Comparison of ENCODE assay signal across 1 fruit fly cellular context in genomic region chr2L:10526953-10527584, dm6.
TF ChIP-seq lines count a peak whose summit lies in the region.

Gene Lip4, plus strand, starts transcription at chr2L:10527572.

TF ChIP-seq in whole organism, embryonic, 481 proteins besides CTCF, POLR2A, EP300 and RAD21 (continued from another document):
- TF ChIP-seq CG2875 (GFP tag; optimal IDR thresholded peaks at IDR 0.05; lab: Kevin White, UChicago) = peak; percentile 38
- TF ChIP-seq bsh (GFP tag; optimal IDR thresholded peaks at IDR 0.05; lab: Kevin White, UChicago) = peak in 1 of 2 experiments; percentile 67
- peak; percentile 22 for TF ChIP-seq NC2β (GFP tag; optimal IDR thresholded peaks at IDR 0.05; lab: Kevin White, UChicago)
- TF ChIP-seq slbo (GFP tag; IDR thresholded peaks at IDR 0.05; lab: Robert Waterston, UW) = peak; percentile 83
- TF ChIP-seq Hmr (GFP tag; optimal IDR thresholded peaks at IDR 0.05; lab: Kevin White, UChicago) = peak; percentile 82
- TF ChIP-seq CG2889 (GFP tag; IDR thresholded peaks at IDR 0.05; lab: Robert Waterston, UW) = 0 out of 3 replicates have a peak, but pooled peaks have one; percentile 10
- TF ChIP-seq repo (GFP tag; optimal IDR thresholded peaks at IDR 0.05; lab: Kevin White, UChicago) = peak; percentile 28
- TF ChIP-seq sug (tag; optimal IDR thresholded peaks at IDR 0.05; lab: Kevin White, UChicago) = peak; percentile 39
- no peak for TF ChIP-seq al (GFP tag; IDR thresholded peaks at IDR 0.05; lab: Robert Waterston, UW)
- TF ChIP-seq CG10543 (GFP tag; optimal IDR thresholded peaks at IDR 0.05; lab: Kevin White, UChicago) = no peak
- TF ChIP-seq tap (tag; optimal IDR thresholded peaks at IDR 0.05; lab: Kevin White, UChicago) = peak; percentile 71
- TF ChIP-seq CG2202 (tag; optimal IDR thresholded peaks at IDR 0.05; lab: Kevin White, UChicago) = peak; percentile 13
- peak; percentile 8 for TF ChIP-seq CG7928 (GFP tag; optimal IDR thresholded peaks at IDR 0.05; lab: Kevin White, UChicago)
- no peak for TF ChIP-seq Antp (GFP tag; optimal IDR thresholded peaks at IDR 0.05; lab: Kevin White, UChicago)
- TF ChIP-seq gro (GFP tag; optimal IDR thresholded peaks at IDR 0.05; lab: Kevin White, UChicago) = no peak
- peak; percentile 73 for TF ChIP-seq E2f1 (GFP tag; IDR thresholded peaks at IDR 0.05; lab: Robert Waterston, UW)
- peak; percentile 66 for TF ChIP-seq CG10462 (GFP tag; optimal IDR thresholded peaks at IDR 0.05; lab: Kevin White, UChicago)
- TF ChIP-seq CG16813 (GFP tag; IDR thresholded peaks at IDR 0.05; lab: Robert Waterston, UW; ENCODE audit: partially characterized antibody) = no peak
- peak; percentile 50 for TF ChIP-seq chn (GFP tag; optimal IDR thresholded peaks at IDR 0.05; lab: Kevin White, UChicago)
- peak; percentile 43 for TF ChIP-seq eyg (GFP tag; optimal IDR thresholded peaks at IDR 0.05; lab: Kevin White, UChicago)
- peak; percentile 72 for TF ChIP-seq bcd (GFP tag; optimal IDR thresholded peaks at IDR 0.05; lab: Kevin White, UChicago)
- peak; percentile 44 for TF ChIP-seq trem (tag; optimal IDR thresholded peaks at IDR 0.05; lab: Kevin White, UChicago)
- TF ChIP-seq CG4617 (GFP tag; optimal IDR thresholded peaks at IDR 0.05; lab: Kevin White, UChicago; ENCODE audit: borderline replicate concordance) = peak; percentile 41
- TF ChIP-seq CG3407 (GFP tag; optimal IDR thresholded peaks at IDR 0.05; lab: Kevin White, UChicago) = peak; percentile 18
- peak; percentile 53; the same call in 1 of the 2 replicates for TF ChIP-seq CG43689 (GFP tag; IDR thresholded peaks at IDR 0.05; lab: Robert Waterston, UW)
- TF ChIP-seq Vsx1 (GFP tag; optimal IDR thresholded peaks at IDR 0.05; lab: Kevin White, UChicago) = no peak
- TF ChIP-seq Deaf1 (tag; optimal IDR thresholded peaks at IDR 0.05; lab: Kevin White, UChicago) = peak; percentile 53
- TF ChIP-seq hb (GFP tag; IDR thresholded peaks at IDR 0.05; lab: Robert Waterston, UW; ENCODE audit: partially characterized antibody) = no peak
- no peak for TF ChIP-seq MESR4 (GFP tag; optimal IDR thresholded peaks at IDR 0.05; lab: Kevin White, UChicago)
- no peak for TF ChIP-seq sna (GFP tag; IDR thresholded peaks at IDR 0.05; lab: Robert Waterston, UW; ENCODE audit: partially characterized antibody)
- TF ChIP-seq lmd (GFP tag; IDR thresholded peaks at IDR 0.05; lab: Robert Waterston, UW) = peak; percentile 83
- TF ChIP-seq so (GFP tag; IDR thresholded peaks at IDR 0.05; lab: Robert Waterston, UW) = peak; percentile 76; the same call in 2 of the 3 replicates
- peak; percentile 44; the same call in 1 of the 2 replicates for TF ChIP-seq NFAT (GFP tag; IDR thresholded peaks at IDR 0.05; lab: Robert Waterston, UW)
- no peak for TF ChIP-seq Ets97D (GFP tag; optimal IDR thresholded peaks at IDR 0.05; lab: Kevin White, UChicago)
- TF ChIP-seq wor (GFP tag; IDR thresholded peaks at IDR 0.05; lab: Robert Waterston, UW) = peak; percentile 70
- no peak for TF ChIP-seq HLH4C (GFP tag; IDR thresholded peaks at IDR 0.05; lab: Robert Waterston, UW; ENCODE audit: partially characterized antibody)
- TF ChIP-seq CG14965 (GFP tag; optimal IDR thresholded peaks at IDR 0.05; lab: Kevin White, UChicago; ENCODE audit: borderline replicate concordance) = no peak
- peak; percentile 66; the same call in 1 of the 3 replicates for TF ChIP-seq CG3726 (GFP tag; IDR thresholded peaks at IDR 0.05; lab: Robert Waterston, UW)
- TF ChIP-seq Lim3 (GFP tag; IDR thresholded peaks at IDR 0.05; lab: Robert Waterston, UW) = no peak
- TF ChIP-seq Dref (GFP tag; IDR thresholded peaks at IDR 0.05; lab: Robert Waterston, UW) = no peak
- TF ChIP-seq CG17328 (GFP tag; IDR thresholded peaks at IDR 0.05; lab: Robert Waterston, UW) = peak; percentile 79
- TF ChIP-seq zen2 (GFP tag; IDR thresholded peaks at IDR 0.05; lab: Robert Waterston, UW; ENCODE audit: partially characterized antibody) = no peak
- TF ChIP-seq CG12744 (GFP tag; optimal IDR thresholded peaks at IDR 0.05; lab: Kevin White, UChicago) = peak; percentile 26
- TF ChIP-seq Sox102F (GFP tag; optimal IDR thresholded peaks at IDR 0.05; lab: Kevin White, UChicago) = peak; percentile 86
- peak; percentile 15 for TF ChIP-seq CG15601 (tag; optimal IDR thresholded peaks at IDR 0.05; lab: Kevin White, UChicago)
- peak; percentile 38 for TF ChIP-seq Fer2 (tag; optimal IDR thresholded peaks at IDR 0.05; lab: Kevin White, UChicago)
- TF ChIP-seq B-H1 (GFP tag; IDR thresholded peaks at IDR 0.05; lab: Robert Waterston, UW) = peak; percentile 64
- peak; percentile 82 for TF ChIP-seq CG1603 (tag; optimal IDR thresholded peaks at IDR 0.05; lab: Kevin White, UChicago)
- TF ChIP-seq Adf1 (GFP tag; IDR thresholded peaks at IDR 0.05; lab: Robert Waterston, UW) = no peak
- no peak for TF ChIP-seq CG7745 (tag; optimal IDR thresholded peaks at IDR 0.05; lab: Kevin White, UChicago)
- TF ChIP-seq CG17361 (GFP tag; IDR thresholded peaks at IDR 0.05; lab: Robert Waterston, UW) = peak; percentile 80
- peak; percentile 69 for TF ChIP-seq az2 (GFP tag; optimal IDR thresholded peaks at IDR 0.05; lab: Kevin White, UChicago)
- peak; percentile 67 for TF ChIP-seq CG1233 (GFP tag; optimal IDR thresholded peaks at IDR 0.05; lab: Kevin White, UChicago)
- TF ChIP-seq peb (GFP tag; IDR thresholded peaks at IDR 0.05; lab: Robert Waterston, UW) = peak; percentile 54
- peak; percentile 36 for TF ChIP-seq Camta (GFP tag; optimal IDR thresholded peaks at IDR 0.05; lab: Kevin White, UChicago)
- no peak for TF ChIP-seq ato (GFP tag; IDR thresholded peaks at IDR 0.05; lab: Robert Waterston, UW; ENCODE audit: partially characterized antibody)
- peak; percentile 83 for TF ChIP-seq HLH3B (GFP tag; IDR thresholded peaks at IDR 0.05; lab: Robert Waterston, UW)
- peak; percentile 51 for TF ChIP-seq Aef1 (GFP tag; IDR thresholded peaks at IDR 0.05; lab: Robert Waterston, UW)
- peak; percentile 71 for TF ChIP-seq CG32772 (GFP tag; IDR thresholded peaks at IDR 0.05; lab: Robert Waterston, UW)
- no peak for TF ChIP-seq Dp (GFP tag; optimal IDR thresholded peaks at IDR 0.05; lab: Kevin White, UChicago)
- peak; percentile 64 for TF ChIP-seq D19A (tag; optimal IDR thresholded peaks at IDR 0.05; lab: Kevin White, UChicago)
- no peak for TF ChIP-seq br (optimal IDR thresholded peaks at IDR 0.05; lab: Kevin White, UChicago)
- no peak for TF ChIP-seq CG31365 (tag; optimal IDR thresholded peaks at IDR 0.05; lab: Kevin White, UChicago)
- peak; percentile 41; the same call in 1 of the 2 replicates for TF ChIP-seq CG4360 (GFP tag; IDR thresholded peaks at IDR 0.05; lab: Robert Waterston, UW)
- TF ChIP-seq CG8388 (GFP tag; optimal IDR thresholded peaks at IDR 0.05; lab: Kevin White, UChicago) = peak; percentile 67
- no peak; the same call in 1 of the 2 replicates for TF ChIP-seq crol (GFP tag; IDR thresholded peaks at IDR 0.05; lab: Robert Waterston, UW)
- TF ChIP-seq CG9727 (GFP tag; optimal IDR thresholded peaks at IDR 0.05; lab: Kevin White, UChicago) = peak; percentile 86
- no peak for TF ChIP-seq HLHmδ (GFP tag; optimal IDR thresholded peaks at IDR 0.05; lab: Kevin White, UChicago)
- no peak for TF ChIP-seq sisA (GFP tag; IDR thresholded peaks at IDR 0.05; lab: Robert Waterston, UW)
- peak; percentile 22 for TF ChIP-seq ATbp (GFP tag; optimal IDR thresholded peaks at IDR 0.05; lab: Kevin White, UChicago)
- peak; percentile 67 for TF ChIP-seq Asciz (GFP tag; optimal IDR thresholded peaks at IDR 0.05; lab: Kevin White, UChicago)
- TF ChIP-seq corto (GFP tag; optimal IDR thresholded peaks at IDR 0.05; lab: Kevin White, UChicago) = no peak
- peak; percentile 7 for TF ChIP-seq CG3995 (GFP tag; optimal IDR thresholded peaks at IDR 0.05; lab: Kevin White, UChicago)
- TF ChIP-seq Gug (GFP tag; IDR thresholded peaks at IDR 0.05; lab: Robert Waterston, UW) = peak; percentile 24; the same call in 1 of the 4 replicates
- no peak for TF ChIP-seq CG1832 (GFP tag; optimal IDR thresholded peaks at IDR 0.05; lab: Kevin White, UChicago)
- TF ChIP-seq CG4328 (GFP tag; optimal IDR thresholded peaks at IDR 0.05; lab: Kevin White, UChicago) = peak; percentile 38
- TF ChIP-seq CG14014 (GFP tag; IDR thresholded peaks at IDR 0.05; lab: Robert Waterston, UW) = peak; percentile 82
- no peak; the same call in 1 of the 2 replicates for TF ChIP-seq danr (GFP tag; IDR thresholded peaks at IDR 0.05; lab: Robert Waterston, UW)
- TF ChIP-seq CG31441 (GFP tag; IDR thresholded peaks at IDR 0.05; lab: Robert Waterston, UW) = peak; percentile 84
- peak in 1 of 2 experiments; percentile 86 for TF ChIP-seq eve (GFP tag; optimal IDR thresholded peaks at IDR 0.05; lab: Kevin White, UChicago)
- peak; percentile 8 for TF ChIP-seq tx (GFP tag; optimal IDR thresholded peaks at IDR 0.05; lab: Kevin White, UChicago)
- peak; percentile 27 for TF ChIP-seq Hand (GFP tag; optimal IDR thresholded peaks at IDR 0.05; lab: Kevin White, UChicago)
- TF ChIP-seq Lpt (GFP tag; optimal IDR thresholded peaks at IDR 0.05; lab: Kevin White, UChicago) = no peak
- TF ChIP-seq CG8290 (GFP tag; optimal IDR thresholded peaks at IDR 0.05; lab: Kevin White, UChicago) = peak; percentile 18
- TF ChIP-seq CG8290 (tag; optimal IDR thresholded peaks at IDR 0.05; lab: Kevin White, UChicago) = peak in 1 of 2 experiments; percentile 60
- TF ChIP-seq Sox100B (GFP tag; optimal IDR thresholded peaks at IDR 0.05; lab: Kevin White, UChicago) = peak; percentile 73
- no peak; the same call in 1 of the 2 replicates for TF ChIP-seq CG9215 (GFP tag; IDR thresholded peaks at IDR 0.05; lab: Robert Waterston, UW)
- TF ChIP-seq shn (GFP tag; optimal IDR thresholded peaks at IDR 0.05; lab: Kevin White, UChicago) = no peak
- TF ChIP-seq CG7357 (GFP tag; IDR thresholded peaks at IDR 0.05; lab: Robert Waterston, UW) = 0 out of 3 replicates have a peak, but pooled peaks have one; percentile 30
- no peak for TF ChIP-seq bigmax (GFP tag; optimal IDR thresholded peaks at IDR 0.05; lab: Kevin White, UChicago)
- TF ChIP-seq knrl (GFP tag; IDR thresholded peaks at IDR 0.05; lab: Robert Waterston, UW; ENCODE audit: partially characterized antibody) = no peak
- TF ChIP-seq p53 (GFP tag; optimal IDR thresholded peaks at IDR 0.05; lab: Kevin White, UChicago) = no peak
- TF ChIP-seq pros (GFP tag; optimal IDR thresholded peaks at IDR 0.05; lab: Kevin White, UChicago) = no peak
- peak; percentile 81 for TF ChIP-seq CG32532 (GFP tag; IDR thresholded peaks at IDR 0.05; lab: Robert Waterston, UW)
- TF ChIP-seq Mad (GFP tag; optimal IDR thresholded peaks at IDR 0.05; lab: Kevin White, UChicago) = peak; percentile 31
- peak; percentile 84 for TF ChIP-seq Xrp1 (GFP tag; IDR thresholded peaks at IDR 0.05; lab: Robert Waterston, UW)
- TF ChIP-seq dati (GFP tag; IDR thresholded peaks at IDR 0.05; lab: Robert Waterston, UW) = no peak
- TF ChIP-seq kay (GFP tag; optimal IDR thresholded peaks at IDR 0.05; lab: Kevin White, UChicago) = no peak
- peak; percentile 38; the same call in 1 of the 3 replicates for TF ChIP-seq gce (GFP tag; IDR thresholded peaks at IDR 0.05; lab: Robert Waterston, UW)
- peak; percentile 76; the same call in 2 of the 4 replicates for TF ChIP-seq chinmo (GFP tag; IDR thresholded peaks at IDR 0.05; lab: Robert Waterston, UW; ENCODE audit: partially characterized antibody)
- TF ChIP-seq bowl (GFP tag; IDR thresholded peaks at IDR 0.05; lab: Robert Waterston, UW) = 0 out of 2 replicates have a peak, but pooled peaks have one; percentile 7
- TF ChIP-seq exex (tag; optimal IDR thresholded peaks at IDR 0.05; lab: Kevin White, UChicago) = no peak
- TF ChIP-seq lilli (GFP tag; optimal IDR thresholded peaks at IDR 0.05; lab: Kevin White, UChicago) = peak; percentile 74
- TF ChIP-seq CG10321 (GFP tag; IDR thresholded peaks at IDR 0.05; lab: Robert Waterston, UW) = peak; percentile 44; the same call in 1 of the 2 replicates
- TF ChIP-seq D19B (GFP tag; optimal IDR thresholded peaks at IDR 0.05; lab: Kevin White, UChicago) = peak; percentile 49
- peak; percentile 76 for TF ChIP-seq CG18599 (GFP tag; optimal IDR thresholded peaks at IDR 0.05; lab: Kevin White, UChicago)
- TF ChIP-seq Ets65A (GFP tag; lab: Kevin White, UChicago) = peak; percentile 92
- peak; percentile 59 for TF ChIP-seq CG18476 (GFP tag; optimal IDR thresholded peaks at IDR 0.05; lab: Kevin White, UChicago)
- no peak for TF ChIP-seq CG9797 (GFP tag; optimal IDR thresholded peaks at IDR 0.05; lab: Kevin White, UChicago)
- peak; percentile 59 for TF ChIP-seq CG6813 (GFP tag; optimal IDR thresholded peaks at IDR 0.05; lab: Kevin White, UChicago)
